Worm (Caenorhabditis elegans) whole organism, mixed stage, embryonic: ENCODE measurements around the gene nhr-27.

Experiments used
- lin-13 ChIP-seq: fragments of 150-350 bp; optimal IDR thresholded peaks from 2 replicates; lab custom pipeline; 2014; ENCODE audit warnings: missing biosample characterization, missing genetic modification characterization
- mls-2 ChIP-seq: sonication (generic microtip); optimal IDR thresholded peaks from 2 replicates; lab custom pipeline; 2016; ENCODE audit warnings: mild to moderate bottlenecking, missing genetic modification characterization, moderate library complexity, missing compliant biosample characterization
- nhr-76 ChIP-seq: sonication (generic microtip); optimal IDR thresholded peaks from 2 replicates; lab custom pipeline; 2017; ENCODE audit warnings: missing biosample characterization, missing genetic modification characterization
- pha-4 ChIP-seq: fragments of 150-350 bp; optimal IDR thresholded peaks from 2 replicates; lab custom pipeline; 2018; ENCODE audit warnings: missing biosample characterization, missing genetic modification reagents, missing genetic modification characterization
- unc-39 ChIP-seq: fragments of 150-350 bp; optimal IDR thresholded peaks from 2 replicates; lab custom pipeline; 2014; ENCODE audit warnings: missing biosample characterization, missing genetic modification characterization
- unc-62 ChIP-seq: fragments of 150-350 bp; optimal IDR thresholded peaks from 2 replicates; lab custom pipeline; 2014; ENCODE audit warnings: missing biosample characterization, missing genetic modification reagents, missing genetic modification characterization

- TF ChIP-seq pha-4 (tag; lab: Kevin White, UChicago) (no peak), unc-39 (no peak), nhr-76 (tag; lab: Kevin White, UChicago) (no peak), lin-13 (no peak), mls-2 (no peak), unc-62 (GFP tag; lab: Kevin White, UChicago) (no peak)
These were observed 95.8 kb downstream of the nhr-27 start, which contains the start of gene rgs-2 for ce11 chrX:12712353-12712752.
